Worm (Caenorhabditis elegans) whole organism, young adult: ENCODE results near the gene oac-23.
"Not testable (repeated sequence)": the region's sequence is repeated elsewhere in the genome, so short reads cannot be mapped to it uniquely, and the experiment has no call there.

ENCODE experiments used
- B0261.1 ChIP-seq: sonication (generic microtip); optimal IDR thresholded peaks from 2 replicates; lab custom pipeline; 2016; ENCODE audit warnings: mild to moderate bottlenecking, missing genetic modification characterization, moderate library complexity, missing compliant biosample characterization
- C06A6.2 ChIP-seq: fragments of 200-800 bp; sonication (Bioruptor generic); conservative IDR thresholded peaks from 2 replicates; pipeline ENCODE4 v1.3.6; 2022; ENCODE audit warnings: missing genetic modification characterization, missing compliant biosample characterization
- F49E8.2 ChIP-seq: sonication (generic microtip); optimal IDR thresholded peaks from 3 replicates; lab custom pipeline; 2017; ENCODE audit warnings: missing genetic modification characterization, mild to moderate bottlenecking, missing compliant biosample characterization, antibody characterized with exemption, moderate library complexity; ENCODE audit not compliant: insufficient read depth
- F57C9.4 ChIP-seq: sonication (generic microtip); optimal IDR thresholded peaks from 2 replicates; lab custom pipeline; 2017; ENCODE audit warnings: mild to moderate bottlenecking, missing genetic modification characterization, missing compliant biosample characterization
- K11D2.4 ChIP-seq: fragments of 200-800 bp; sonication (Bioruptor generic); IDR thresholded peaks from 2 replicates; pipeline ENCODE4 v1.3.6; 2022; ENCODE audit warnings: missing genetic modification reagents, missing genetic modification characterization, missing compliant biosample characterization
- atf-7 ChIP-seq: sonication (generic microtip); optimal IDR thresholded peaks from 2 replicates; lab custom pipeline; 2017; ENCODE audit warnings: mild to moderate bottlenecking, missing genetic modification characterization, missing compliant biosample characterization
- attf-6 ChIP-seq: fragments of 200-800 bp; sonication (Bioruptor generic); IDR thresholded peaks from 2 replicates; pipeline ENCODE4 v1.3.6; 2022; ENCODE audit warnings: missing genetic modification reagents, missing genetic modification characterization, missing compliant biosample characterization
- ceh-79 ChIP-seq: sonication (generic microtip); optimal IDR thresholded peaks from 2 replicates; lab custom pipeline; 2017; ENCODE audit warnings: mild to moderate bottlenecking, missing genetic modification characterization, missing compliant biosample characterization
- efl-1 ChIP-seq: fragments of 150-350 bp; optimal IDR thresholded peaks from 2 replicates; lab custom pipeline; 2014; ENCODE audit warnings: missing biosample characterization, missing genetic modification reagents, missing genetic modification characterization
- fkh-3 ChIP-seq: sonication (generic microtip); optimal IDR thresholded peaks from 2 replicates; lab custom pipeline; 2016; ENCODE audit warnings: mild to moderate bottlenecking, missing genetic modification characterization, missing compliant biosample characterization
- let-526 ChIP-seq: fragments of 200-800 bp; sonication (Bioruptor generic); IDR thresholded peaks from 2 replicates; pipeline ENCODE4 v1.3.6; 2022; ENCODE audit warnings: missing genetic modification reagents, missing genetic modification characterization, missing compliant biosample characterization
- madf-10 ChIP-seq: sonication (generic microtip); optimal IDR thresholded peaks from 2 replicates; lab custom pipeline; 2016; ENCODE audit warnings: mild to moderate bottlenecking, missing genetic modification characterization, missing compliant biosample characterization
- mes-4 ChIP-seq: sonication (generic microtip); optimal IDR thresholded peaks from 2 replicates; lab custom pipeline; 2016; ENCODE audit warnings: missing genotype, missing genetic modification characterization, missing compliant biosample characterization
- nfya-1 ChIP-seq: sonication (generic microtip); optimal IDR thresholded peaks from 2 replicates; lab custom pipeline; 2017; ENCODE audit warnings: antibody characterized with exemption, missing compliant biosample characterization, missing genetic modification characterization, borderline replicate concordance; ENCODE audit not compliant: insufficient read depth
- nfyb-1 ChIP-seq: fragments of 200-800 bp; sonication (Bioruptor generic); IDR thresholded peaks from 2 replicates; pipeline ENCODE4 v1.3.6; 2022; ENCODE audit warnings: missing genetic modification reagents, missing genetic modification characterization, missing compliant biosample characterization
- nhr-27 ChIP-seq: fragments of 200-800 bp; sonication (Bioruptor generic); optimal IDR thresholded peaks from 2 replicates; lab custom pipeline; 2018; ENCODE audit warnings: mild to moderate bottlenecking, missing genetic modification characterization, moderate library complexity, missing compliant biosample characterization
- nhr-80 ChIP-seq: sonication (generic microtip); optimal IDR thresholded peaks from 2 replicates; lab custom pipeline; 2016; ENCODE audit warnings: missing genetic modification characterization, missing compliant biosample characterization
- pha-4 ChIP-seq: fragments of 150-350 bp; sonication (generic microtip); optimal IDR thresholded peaks from 2 replicates; lab custom pipeline; 2014; ENCODE audit warnings: missing biosample characterization, missing genetic modification reagents, missing genetic modification characterization
- snpc-3.4 ChIP-seq: sonication (generic microtip); optimal IDR thresholded peaks from 2 replicates; lab custom pipeline; 2017; ENCODE audit warnings: missing genetic modification characterization, mild to moderate bottlenecking, missing compliant biosample characterization, antibody characterized with exemption, moderate library complexity, missing genotype, missing genetic modification reagents
- sptf-2 ChIP-seq: fragments of 200-800 bp; sonication (Bioruptor generic); optimal IDR thresholded peaks from 2 replicates; lab custom pipeline; 2018; ENCODE audit warnings: mild to moderate bottlenecking, missing genetic modification characterization, missing compliant biosample characterization
- ztf-22 ChIP-seq: fragments of 200-800 bp; sonication (Bioruptor generic); optimal IDR thresholded peaks from 2 replicates; lab custom pipeline; 2018; ENCODE audit warnings: mild to moderate bottlenecking, missing genetic modification characterization, moderate library complexity, missing compliant biosample characterization

oac-23 gene

DNA sequence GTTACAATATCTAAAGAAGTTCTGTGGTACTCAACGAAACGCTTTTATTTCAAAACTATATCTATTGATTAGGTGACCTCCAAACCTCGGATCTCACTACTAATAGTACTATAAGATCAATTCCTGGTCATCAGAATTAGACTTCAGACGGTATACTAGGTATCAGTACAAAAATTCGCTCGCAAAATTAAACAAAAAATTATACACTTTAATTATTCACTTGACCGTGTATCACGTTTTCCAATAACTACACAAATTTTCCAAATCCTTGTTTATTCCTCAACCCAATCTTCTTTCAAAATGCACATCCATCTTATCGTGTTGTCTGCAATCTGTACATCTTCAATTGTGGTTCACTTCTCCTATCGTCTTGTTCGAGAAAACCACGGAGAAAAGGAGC is 36.9 kb downstream of the oac-23 start, which contains the start of gene F56D6.23:
TSS of gene F56D6.23 (plus strand) at position 301 of the 400 bp plus-strand sequence.
- TF ChIP-seq mes-4 (tag; lab: Kevin White, UChicago) (no peak), B0261.1 (no peak), ztf-22 (GFP tag; lab: Kevin White, UChicago) (no peak), nhr-27 (tag; lab: Kevin White, UChicago) (no peak), fkh-3 (no peak), madf-10 (tag; lab: Kevin White, UChicago) (no peak), F57C9.4 (tag; lab: Kevin White, UChicago) (no peak), K11D2.4 (no peak)

DNA sequence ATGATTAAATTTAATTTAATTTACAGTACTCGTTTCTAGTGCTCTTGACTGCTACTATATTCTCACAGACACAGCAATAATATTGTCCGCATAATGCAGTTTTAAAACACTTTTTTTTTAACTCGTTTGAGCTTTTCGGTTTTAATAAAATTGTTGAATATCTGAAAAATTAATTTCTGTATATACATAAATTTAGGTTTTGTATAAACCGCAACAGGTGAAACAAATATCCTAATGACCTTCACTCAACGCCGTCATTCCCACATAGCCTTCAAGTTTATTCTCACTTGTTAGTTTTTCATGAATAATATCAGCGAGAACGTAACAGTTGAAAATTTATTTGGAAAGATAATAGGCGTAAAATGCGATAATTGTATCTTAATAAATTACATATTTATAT is 38.3 kb downstream of the oac-23 start, which contains the start of gene srz-19:
TSS of gene srz-19 (plus strand) at position 301 of the 400 bp plus-strand sequence.
- TF ChIP-seq pha-4 (tag; lab: Kevin White, UChicago), result no peak

- TF ChIP-seq nfyb-1 (GFP tag; lab: Robert Waterston, UW), result no peak
- TF ChIP-seq atf-7 (tag; lab: Kevin White, UChicago), result no peak
- TF ChIP-seq nhr-80 (tag; lab: Kevin White, UChicago), result peak; percentile 44
- TF ChIP-seq C06A6.2 (GFP tag; lab: Robert Waterston, UW), result no peak
- TF ChIP-seq sptf-2 (GFP tag; lab: Kevin White, UChicago), result no peak
These were observed 40.7 kb downstream of the oac-23 start, which contains the start of gene clec-67 for ce11 chrIV:3921898-3922297. TSS of gene clec-67 (plus strand) at chrIV:3922165.

- TF ChIP-seq let-526 (GFP tag; lab: Robert Waterston, UW) (no peak), ceh-79 (tag; lab: Kevin White, UChicago) (no peak), attf-6 (GFP tag; lab: Robert Waterston, UW) (no peak), F49E8.2 (tag; lab: Kevin White, UChicago) (no peak), nfya-1 (tag; lab: Kevin White, UChicago) (no peak), atf-7 (tag; lab: Kevin White, UChicago) (no peak)
These were observed 44.9 kb downstream of the oac-23 start, which contains the start of gene clec-68 for ce11 chrIV:3926117-3926516. TSS of gene clec-68 (plus strand) at chrIV:3926417.

ce11 chrIV:3932408-3932807 is 51.2 kb downstream of the oac-23 start, which contains the start of gene clec-70:
TSS of gene clec-70 (plus strand) at chrIV:3932708.
- TF ChIP-seq efl-1 (GFP tag; lab: Kevin White, UChicago); ceh-79 (tag; lab: Kevin White, UChicago); snpc-3.4 (tag; lab: Kevin White, UChicago): not testable (repeated sequence)
- TF ChIP-seq, all 124 proteins: peak for 0; not testable (repeated sequence) for 124
